Fruit fly (Drosophila melanogaster): ENCODE measurements around the gene RpL27.

Gene RpL27

DNA sequence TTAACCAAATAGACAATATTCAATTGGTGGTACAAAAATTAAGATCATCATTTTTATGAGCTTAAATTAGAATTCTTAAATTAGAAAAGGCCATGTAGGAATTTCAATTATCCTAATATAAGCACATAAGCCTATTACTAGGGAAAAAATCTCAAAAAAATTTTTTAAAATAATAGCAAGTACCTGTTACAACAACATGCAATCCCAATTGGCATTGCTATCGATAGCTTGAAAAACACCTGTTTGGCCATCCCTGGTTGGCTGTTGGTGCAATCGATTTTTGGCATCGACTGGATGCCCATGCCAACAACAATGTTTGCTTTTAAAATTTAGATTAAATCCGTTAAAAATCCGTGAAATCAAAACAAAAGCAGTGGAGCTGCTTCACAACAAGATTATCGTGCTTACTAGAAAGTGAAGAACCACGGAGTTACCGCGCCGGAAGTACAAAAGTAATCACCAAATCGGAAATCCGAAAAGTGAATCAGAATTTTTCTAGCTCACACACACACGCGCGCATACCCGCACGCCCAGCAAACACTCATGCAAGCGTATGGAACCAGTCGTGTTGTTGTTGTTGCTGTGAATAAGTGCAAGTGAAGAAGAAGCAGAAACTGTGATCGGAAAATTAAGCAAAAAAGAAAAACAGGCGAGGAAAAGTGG is 23.2 kb downstream of the RpL27 start, which contains the start of gene RASSF8:
Gene RASSF8, plus strand, starts transcription at position 265 of the 663 bp plus-strand sequence.
- TF ChIP-seq CG14667 (GFP tag; IDR thresholded peaks at IDR 0.05), result no peak
- peak; percentile 7 for TF ChIP-seq CG1233 (GFP tag; optimal IDR thresholded peaks at IDR 0.05)
- peak; percentile 95 for TF ChIP-seq CG17385 (GFP tag; optimal IDR thresholded peaks at IDR 0.05)
- TF ChIP-seq HmgZ (tag; optimal IDR thresholded peaks at IDR 0.05), result peak; percentile 48
- no peak for TF ChIP-seq toy (GFP tag; IDR thresholded peaks at IDR 0.05)
- peak; percentile 54; the same call in 1 of the 2 replicates for TF ChIP-seq inv (GFP tag; IDR thresholded peaks at IDR 0.05; ENCODE audit: partially characterized antibody)
- no peak for TF ChIP-seq CG31365 (tag; optimal IDR thresholded peaks at IDR 0.05)
- TF ChIP-seq Dref (GFP tag; IDR thresholded peaks at IDR 0.05), result peak; percentile 94
- peak; percentile 9 for TF ChIP-seq Sox102F (GFP tag; optimal IDR thresholded peaks at IDR 0.05)
- no peak for TF ChIP-seq Stat92E (GFP tag; optimal IDR thresholded peaks at IDR 0.05)
- peak in 1 of 2 experiments; percentile 16 for TF ChIP-seq bsh (GFP tag; optimal IDR thresholded peaks at IDR 0.05)
- TF ChIP-seq gfzf (GFP tag; optimal IDR thresholded peaks at IDR 0.05), result peak; percentile 66
- TF ChIP-seq CG4328 (GFP tag; optimal IDR thresholded peaks at IDR 0.05), result no peak
- TF ChIP-seq Ets97D (GFP tag; optimal IDR thresholded peaks at IDR 0.05), result peak; percentile 31
- TF ChIP-seq CG12942 (GFP tag; optimal IDR thresholded peaks at IDR 0.05), result no peak
- peak; percentile 66 for TF ChIP-seq vnd (GFP tag; IDR thresholded peaks at IDR 0.05; ENCODE audit: partially characterized antibody)
- TF ChIP-seq stwl (tag; optimal IDR thresholded peaks at IDR 0.05), result peak; percentile 4
- peak; percentile 42 for TF ChIP-seq nmo (GFP tag; optimal IDR thresholded peaks at IDR 0.05)
- TF ChIP-seq zfh2 (GFP tag; optimal IDR thresholded peaks at IDR 0.05), result peak; percentile 53
- TF ChIP-seq CG9876 (GFP tag; optimal IDR thresholded peaks at IDR 0.05), result no peak
- TF ChIP-seq CG31441 (GFP tag; IDR thresholded peaks at IDR 0.05), result peak; percentile 38
- no peak for TF ChIP-seq pb (GFP tag; optimal IDR thresholded peaks at IDR 0.05)
- peak; percentile 56 for TF ChIP-seq CG9727 (GFP tag; optimal IDR thresholded peaks at IDR 0.05)
- TF ChIP-seq CG17359 (tag; optimal IDR thresholded peaks at IDR 0.05), result no peak
- peak; percentile 95 for TF ChIP-seq CG15514 (GFP tag; optimal IDR thresholded peaks at IDR 0.05)
- peak; percentile 26; the same call in 1 of the 2 replicates for TF ChIP-seq CG31224 (GFP tag; IDR thresholded peaks at IDR 0.05)
- no peak for TF ChIP-seq gcm2 (GFP tag; optimal IDR thresholded peaks at IDR 0.05)
- peak; percentile 44 for TF ChIP-seq Fer1 (GFP tag; optimal IDR thresholded peaks at IDR 0.05)
- peak; percentile 29 for TF ChIP-seq bab2 (GFP tag; optimal IDR thresholded peaks at IDR 0.05)
- TF ChIP-seq CG12236 (GFP tag; optimal IDR thresholded peaks at IDR 0.05), result no peak
- no peak for TF ChIP-seq Kr (GFP tag; optimal IDR thresholded peaks at IDR 0.05)
- peak; percentile 48; the same call in 1 of the 2 replicates for TF ChIP-seq hbn (GFP tag; IDR thresholded peaks at IDR 0.05; ENCODE audit: partially characterized antibody)
- TF ChIP-seq chn (GFP tag; optimal IDR thresholded peaks at IDR 0.05), result peak; percentile 38
- TF ChIP-seq CG15011 (GFP tag; optimal IDR thresholded peaks at IDR 0.05), result no peak
- TF ChIP-seq Sry-β (GFP tag; optimal IDR thresholded peaks at IDR 0.05), result no peak
- TF ChIP-seq CG4854 (GFP tag; optimal IDR thresholded peaks at IDR 0.05), result peak; percentile 2
- TF ChIP-seq gcm (GFP tag; optimal IDR thresholded peaks at IDR 0.05), result peak; percentile 74
- TF ChIP-seq CG18476 (GFP tag; optimal IDR thresholded peaks at IDR 0.05), result no peak
- TF ChIP-seq CG4707 (GFP tag; optimal IDR thresholded peaks at IDR 0.05), result no peak
- TF ChIP-seq Dip3 (GFP tag; optimal IDR thresholded peaks at IDR 0.05), result peak; percentile 12
- TF ChIP-seq dm (GFP tag; optimal IDR thresholded peaks at IDR 0.05), result peak; percentile 25
- peak; percentile 78 for TF ChIP-seq slbo (GFP tag; IDR thresholded peaks at IDR 0.05)
- TF ChIP-seq CG12744 (GFP tag; optimal IDR thresholded peaks at IDR 0.05), result no peak
- no peak for TF ChIP-seq CG11696 (GFP tag; IDR thresholded peaks at IDR 0.05)
- peak; percentile 21 for TF ChIP-seq CG4424 (GFP tag; optimal IDR thresholded peaks at IDR 0.05)
- 0 out of 2 replicates have a peak, but pooled peaks have one; percentile 16 for TF ChIP-seq CG6272 (GFP tag; IDR thresholded peaks at IDR 0.05)
- peak; percentile 14 for TF ChIP-seq bcd (GFP tag; optimal IDR thresholded peaks at IDR 0.05)
- TF ChIP-seq CG34224 (GFP tag; IDR thresholded peaks at IDR 0.05; ENCODE audit: partially characterized antibody), result peak; percentile 45; the same call in 2 of the 3 replicates
- TF ChIP-seq D19B (GFP tag; optimal IDR thresholded peaks at IDR 0.05), result no peak

Measured in whole organism, embryonic.